Fruit fly (Drosophila melanogaster) whole organism, wandering third instar larva: ENCODE measurements around the gene Ddx56.

Experiments used
- Abd-B ChIP-seq: fragments of >200 bp; optimal IDR thresholded peaks from 2 replicates; lab custom pipeline; 2017; ENCODE audit warnings: missing biosample characterization, missing genetic modification characterization
- CG32264 ChIP-seq: fragments of 200-800 bp; sonication (Bioruptor generic); optimal IDR thresholded peaks from 2 replicates; lab custom pipeline; 2016; ENCODE audit warnings: missing biosample characterization, missing genetic modification characterization
- CrebA ChIP-seq: fragments of 200-800 bp; sonication (Bioruptor generic); optimal IDR thresholded peaks from 2 replicates; lab custom pipeline; 2016; ENCODE audit warnings: missing biosample characterization, mild to moderate bottlenecking, missing genetic modification characterization, borderline replicate concordance
- Dfd ChIP-seq: fragments of >200 bp; optimal IDR thresholded peaks from 2 replicates; lab custom pipeline; 2017; ENCODE audit warnings: missing biosample characterization, missing genetic modification characterization
- Dif ChIP-seq: fragments of 200-275, 200-300 bp; sonication (Bioruptor generic); optimal IDR thresholded peaks from 2 replicates; lab custom pipeline; 2018; ENCODE audit warnings: missing biosample characterization, missing genetic modification characterization; ENCODE audit not compliant: partially characterized antibody
- GATAd ChIP-seq: sonication (Bioruptor generic); optimal IDR thresholded peaks from 2 replicates; lab custom pipeline; 2016; ENCODE audit warnings: missing biosample characterization, missing genetic modification characterization
- HLH106 ChIP-seq: fragments of 200-800 bp; optimal IDR thresholded peaks from 3 replicates; lab custom pipeline; 2019; ENCODE audit warnings: missing biosample characterization, mild to moderate bottlenecking, missing genetic modification characterization, moderate library complexity
- Hnf4 ChIP-seq: fragments of 200-800 bp; sonication (Bioruptor generic); optimal IDR thresholded peaks from 2 replicates; lab custom pipeline; 2016; ENCODE audit warnings: missing biosample characterization, mild to moderate bottlenecking, missing genetic modification characterization
- Hr78 ChIP-seq: fragments of >200 bp; optimal IDR thresholded peaks from 2 replicates; lab custom pipeline; 2017; ENCODE audit warnings: missing biosample characterization, missing genetic modification characterization
- Hr83 ChIP-seq: fragments of 200-300 bp; sonication (Bioruptor generic); optimal IDR thresholded peaks from 2 replicates; lab custom pipeline; 2016; ENCODE audit warnings: missing biosample characterization, mild to moderate bottlenecking, missing genetic modification characterization, moderate library complexity; ENCODE audit not compliant: poor library complexity, severe bottlenecking
- Jra ChIP-seq: sonication (Bioruptor generic); optimal IDR thresholded peaks from 2 replicates; lab custom pipeline; 2016; ENCODE audit warnings: missing biosample characterization, missing genetic modification characterization
- Mio ChIP-seq: sonication (Bioruptor generic); optimal IDR thresholded peaks from 2 replicates; lab custom pipeline; 2016; ENCODE audit warnings: missing biosample characterization, missing genetic modification characterization
- Myc ChIP-seq: fragments of >200 bp; optimal IDR thresholded peaks from 2 replicates; lab custom pipeline; 2017
- OdsH ChIP-seq: fragments of 200-800 bp; sonication (Bioruptor generic); optimal IDR thresholded peaks from 2 replicates; lab custom pipeline; 2016; ENCODE audit warnings: missing biosample characterization, mild to moderate bottlenecking, missing genetic modification characterization
- Rel ChIP-seq, 2 experiments: fragments of 200-800 bp; sonication (Bioruptor generic) in 1 of 2; optimal IDR thresholded peaks; 2 replicates in 1 of 2; 3 replicates in 1 of 2; lab custom pipeline; 2016 to 2019; ENCODE audit warnings: mild to moderate bottlenecking in 2 of 2, missing biosample characterization in 2 of 2, missing genetic modification characterization in 2 of 2, moderate library complexity in 1 of 2
- Sp1 ChIP-seq: fragments of 200-800 bp; sonication (Bioruptor generic); optimal IDR thresholded peaks from 3 replicates; lab custom pipeline; 2019; ENCODE audit warnings: missing biosample characterization, mild to moderate bottlenecking, missing genetic modification characterization, moderate library complexity
- Vsx2 ChIP-seq: fragments of 200-300, 225-300 bp; sonication (Bioruptor generic); optimal IDR thresholded peaks from 2 replicates; lab custom pipeline; 2018; ENCODE audit warnings: missing biosample characterization, missing genetic modification characterization; ENCODE audit not compliant: partially characterized antibody
- brk ChIP-seq: fragments of 200-800 bp; sonication (Bioruptor generic); optimal IDR thresholded peaks from 2 replicates; lab custom pipeline; 2016; ENCODE audit warnings: missing biosample characterization, mild to moderate bottlenecking, missing genetic modification characterization
- dmrt93B ChIP-seq: fragments of 200-800 bp; sonication (Bioruptor generic); optimal IDR thresholded peaks from 2 replicates; lab custom pipeline; 2018; ENCODE audit warnings: missing biosample characterization, mild to moderate bottlenecking, missing genetic modification characterization
- dsf ChIP-seq: sonication (Bioruptor generic); optimal IDR thresholded peaks from 2 replicates; lab custom pipeline; 2016; ENCODE audit warnings: missing biosample characterization, missing genetic modification characterization, borderline replicate concordance
- ey ChIP-seq: fragments of 200-800 bp; sonication (Bioruptor generic); optimal IDR thresholded peaks from 2 replicates; lab custom pipeline; 2016; ENCODE audit warnings: missing biosample characterization, missing genetic modification characterization
- foxo ChIP-seq, 2 experiments: fragments of 200-800 bp; sonication (Bioruptor generic); optimal IDR thresholded peaks; 2 replicates in 1 of 2; 3 replicates in 1 of 2; lab custom pipeline; 2016 to 2017; ENCODE audit warnings: missing biosample characterization in 2 of 2, missing genetic modification characterization in 2 of 2
- fru ChIP-seq: fragments of 200-800 bp; sonication (Bioruptor generic); optimal IDR thresholded peaks from 3 replicates; lab custom pipeline; 2016; ENCODE audit warnings: missing biosample characterization, mild to moderate bottlenecking, missing genetic modification characterization
- h ChIP-seq: fragments of 200-800 bp; sonication (Bioruptor generic); optimal IDR thresholded peaks from 3 replicates; lab custom pipeline; 2016; ENCODE audit warnings: missing biosample characterization, mild to moderate bottlenecking, missing genetic modification characterization
- jim ChIP-seq: fragments of 175-275, 200-325 bp; sonication (Bioruptor generic); optimal IDR thresholded peaks from 2 replicates; lab custom pipeline; 2016; ENCODE audit warnings: missing biosample characterization, mild to moderate bottlenecking, missing genetic modification characterization
- lola ChIP-seq: fragments of >200 bp; optimal IDR thresholded peaks from 2 replicates; lab custom pipeline; 2017; ENCODE audit warnings: missing biosample characterization, missing genetic modification characterization
- pan ChIP-seq: fragments of >200 bp; optimal IDR thresholded peaks from 2 replicates; lab custom pipeline; 2017
- rgr ChIP-seq: fragments of 200-800 bp; sonication (Bioruptor generic); optimal IDR thresholded peaks from 3 replicates; lab custom pipeline; 2016; ENCODE audit warnings: missing biosample characterization, mild to moderate bottlenecking, missing genetic modification characterization
- sv ChIP-seq: fragments of 200-800 bp; sonication (Bioruptor generic); optimal IDR thresholded peaks from 3 replicates; lab custom pipeline; 2016; ENCODE audit warnings: missing biosample characterization, missing genetic modification characterization
- tai ChIP-seq: sonication (Bioruptor generic); optimal IDR thresholded peaks from 2 replicates; lab custom pipeline; 2016; ENCODE audit warnings: missing biosample characterization, missing genetic modification characterization
- usp ChIP-seq: fragments of >200 bp; optimal IDR thresholded peaks from 2 replicates; lab custom pipeline; 2017; ENCODE audit warnings: missing biosample characterization, missing genetic modification characterization
- woc ChIP-seq: sonication (Bioruptor generic); optimal IDR thresholded peaks from 2 replicates; lab custom pipeline; 2016; ENCODE audit warnings: missing biosample characterization, mild to moderate bottlenecking, missing genetic modification characterization

Gene Ddx56

dm6 chrX:21365421-21365820, 22.3 kb downstream of the Ddx56 start:
- peak; percentile 6 for TF ChIP-seq Sp1 (GFP tag; lab: Kevin White, UChicago)
- no peak for TF ChIP-seq pan (lab: Kevin White, UChicago)
- TF ChIP-seq, all 38 proteins: peak for 1

- TF ChIP-seq h (GFP tag; lab: Kevin White, UChicago) (peak; percentile 4), Sp1 (GFP tag; lab: Kevin White, UChicago) (peak; percentile 12), rgr (peak; percentile 51), OdsH (GFP tag; lab: Kevin White, UChicago) (no peak), Myc (lab: Kevin White, UChicago) (peak; percentile 34), foxo (GFP tag; optimal IDR thresholded peaks at IDR 0.05; lab: Kevin White, UChicago) (peak in 1 of 2 experiments; percentile 33), HLH106 (tag; lab: Kevin White, UChicago) (peak; percentile 2), Rel (GFP tag; optimal IDR thresholded peaks at IDR 0.05; lab: Kevin White, UChicago) (no peak), Rel (tag; optimal IDR thresholded peaks at IDR 0.05; lab: Kevin White, UChicago) (no peak), dmrt93B (GFP tag; lab: Kevin White, UChicago) (no peak)
These were observed 24.9 kb downstream of the Ddx56 start, which contains the start of the genes bbx and waw for dm6 chrX:21362878-21363277. bbx (plus strand) TSS chrX:21363028. waw (plus strand) TSS chrX:21363028.

- TF ChIP-seq Myc (lab: Kevin White, UChicago) (peak; percentile 31), usp (GFP tag; lab: Kevin White, UChicago) (no peak), Dfd (no peak), pan (lab: Kevin White, UChicago) (no peak), Hnf4 (GFP tag; lab: Kevin White, UChicago) (no peak), Abd-B (GFP tag; lab: Kevin White, UChicago) (no peak), fru (no peak), dsf (no peak), Rel (GFP tag; optimal IDR thresholded peaks at IDR 0.05; lab: Kevin White, UChicago) (no peak), Rel (tag; optimal IDR thresholded peaks at IDR 0.05; lab: Kevin White, UChicago) (peak; percentile 25), Sp1 (GFP tag; lab: Kevin White, UChicago) (peak; percentile 27), brk (GFP tag; lab: Kevin White, UChicago) (no peak), lola (GFP tag; lab: Kevin White, UChicago) (no peak), sv (no peak), Mio (GFP tag; lab: Kevin White, UChicago) (no peak)
These were observed 29.7 kb downstream of the Ddx56 start, which contains the start of gene Septin1 for dm6 chrX:21357810-21358671. Septin1 (plus strand) TSS chrX:21358286.

dm6 chrX:21353541-21353940, 34.2 kb downstream of the Ddx56 start:
- TF ChIP-seq h (GFP tag; lab: Kevin White, UChicago) = peak; percentile 82
- TF ChIP-seq Hnf4 (GFP tag; lab: Kevin White, UChicago) = no peak
- TF ChIP-seq Dif (GFP tag; lab: Kevin White, UChicago) = no peak
- no peak for TF ChIP-seq tai (GFP tag; lab: Kevin White, UChicago)
- TF ChIP-seq CrebA (GFP tag; lab: Kevin White, UChicago) = no peak
- no peak for TF ChIP-seq jim (GFP tag; lab: Kevin White, UChicago)
- TF ChIP-seq foxo (GFP tag; optimal IDR thresholded peaks at IDR 0.05; lab: Kevin White, UChicago) = no peak
- TF ChIP-seq woc (GFP tag; lab: Kevin White, UChicago) = no peak
- no peak for TF ChIP-seq Hr78 (GFP tag; lab: Kevin White, UChicago)
- no peak for TF ChIP-seq CG32264
- no peak for TF ChIP-seq Vsx2 (GFP tag; lab: Kevin White, UChicago)
- no peak for TF ChIP-seq Jra (GFP tag; lab: Kevin White, UChicago)
- no peak for TF ChIP-seq Hr83 (GFP tag; lab: Kevin White, UChicago)
- TF ChIP-seq rgr = peak; percentile 48
- TF ChIP-seq Myc (lab: Kevin White, UChicago) = no peak
- TF ChIP-seq ey (GFP tag; lab: Kevin White, UChicago) = no peak
- no peak for TF ChIP-seq GATAd (GFP tag; lab: Kevin White, UChicago)
- TF ChIP-seq Abd-B (GFP tag; lab: Kevin White, UChicago) = no peak
